Worm (Caenorhabditis elegans): ENCODE results near the gene Y48A6C.4.

The Y48A6C.4 gene

DNA sequence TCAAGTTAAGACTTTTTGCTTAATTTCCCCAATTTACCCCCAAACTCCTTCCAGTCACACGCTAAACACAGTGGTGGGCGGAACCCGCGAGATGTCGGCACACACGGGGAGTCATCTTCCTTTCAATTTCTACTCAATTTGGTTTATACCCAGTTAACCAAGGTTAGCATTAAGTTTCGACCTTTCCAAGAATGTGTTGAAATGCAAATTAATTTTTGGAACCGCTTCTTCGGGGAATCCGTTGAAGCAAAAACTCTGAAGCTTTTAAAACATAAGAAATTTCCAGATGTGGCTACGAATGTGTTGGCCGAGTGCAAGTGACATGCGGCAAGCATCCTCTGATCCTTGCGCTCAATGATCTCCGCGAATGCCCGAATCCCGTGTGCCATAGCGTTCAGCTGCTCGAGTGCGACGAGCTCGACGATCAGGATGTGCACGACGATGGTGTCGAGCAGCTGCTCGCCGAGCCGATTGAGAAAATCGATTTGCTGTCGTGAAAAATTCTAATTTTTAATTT lies 28.7 kb upstream of the Y48A6C.4 start (continued):
- TF ChIP-seq snpc-1.3 (tag; optimal IDR thresholded peaks at IDR 0.05; ENCODE audit: insufficient read depth) = peak; percentile 93
- 0 out of 2 replicates have a peak, but pooled peaks have one; percentile 52 for TF ChIP-seq ceh-58 (GFP tag; IDR thresholded peaks at IDR 0.05)
- no peak for TF ChIP-seq sea-2 (GFP tag; IDR thresholded peaks at IDR 0.05)
- peak; percentile 75 for TF ChIP-seq B0336.3 (GFP tag; IDR thresholded peaks at IDR 0.05)
- no peak for TF ChIP-seq cebp-1 (GFP tag; IDR thresholded peaks at IDR 0.05)
- peak; percentile 47 for TF ChIP-seq cebp-1 (tag; optimal IDR thresholded peaks at IDR 0.05)
- peak; percentile 74 for TF ChIP-seq mcd-1 (GFP tag; IDR thresholded peaks at IDR 0.05)
- no peak for TF ChIP-seq ceh-27 (GFP tag; optimal IDR thresholded peaks at IDR 0.05)
- TF ChIP-seq snpc-1.1 (tag; optimal IDR thresholded peaks at IDR 0.05; ENCODE audit: insufficient read depth) = peak; percentile 98
- peak; percentile 88 for TF ChIP-seq ama-1 (optimal IDR thresholded peaks at IDR 0.05)
- TF ChIP-seq ama-1 (GFP tag; optimal IDR thresholded peaks at IDR 0.05) = no peak
- TF ChIP-seq K11D2.4 (GFP tag; IDR thresholded peaks at IDR 0.05) = 0 out of 2 replicates have a peak, but pooled peaks have one; percentile 28
- TF ChIP-seq chd-7 (tag; optimal IDR thresholded peaks at IDR 0.05) = peak; percentile 81
- TF ChIP-seq ets-4 (GFP tag; optimal IDR thresholded peaks at IDR 0.05) = no peak
- 0 out of 2 replicates have a peak, but pooled peaks have one; percentile 73 for TF ChIP-seq bed-1 (GFP tag; IDR thresholded peaks at IDR 0.05)
- TF ChIP-seq pbrm-1 (GFP tag; IDR thresholded peaks at IDR 0.05) = peak; percentile 97
- peak; percentile 58 for TF ChIP-seq tlf-1 (GFP tag; optimal IDR thresholded peaks at IDR 0.05)
- TF ChIP-seq ekl-4 (GFP tag; IDR thresholded peaks at IDR 0.05) = peak; percentile 80
- TF ChIP-seq lin-26 (GFP tag; IDR thresholded peaks at IDR 0.05) = peak; percentile 85
- peak; percentile 88 for TF ChIP-seq hsf-1 (GFP tag; IDR thresholded peaks at IDR 0.05)
- TF ChIP-seq mes-4 (tag; optimal IDR thresholded peaks at IDR 0.05) = peak; percentile 73
- peak; percentile 5; the same call in 1 of the 2 replicates for TF ChIP-seq ztf-25 (GFP tag; IDR thresholded peaks at IDR 0.05)
- TF ChIP-seq Y79H2A.3 (GFP tag; conservative IDR thresholded peaks at IDR 0.05) = no peak
- peak; percentile 81 for TF ChIP-seq zfh-2 (GFP tag; conservative IDR thresholded peaks at IDR 0.05)
- no peak for TF ChIP-seq ztf-6 (GFP tag; IDR thresholded peaks at IDR 0.05)
- TF ChIP-seq dox-1 (GFP tag; IDR thresholded peaks at IDR 0.05) = peak; percentile 69
- no peak for TF ChIP-seq F55B11.4 (tag; optimal IDR thresholded peaks at IDR 0.05; ENCODE audit: borderline replicate concordance, insufficient read depth)
- TF ChIP-seq somi-1 (GFP tag; optimal IDR thresholded peaks at IDR 0.05) = no peak
- TF ChIP-seq lag-1 (GFP tag; IDR thresholded peaks at IDR 0.05) = no peak
- TF ChIP-seq unc-62 (GFP tag; optimal IDR thresholded peaks at IDR 0.05) = no peak
- peak in 1 of 2 experiments; percentile 47 for TF ChIP-seq let-607 (tag; optimal IDR thresholded peaks at IDR 0.05)
- TF ChIP-seq rec-8 (tag; optimal IDR thresholded peaks at IDR 0.05) = peak; percentile 11 to 65
- TF ChIP-seq nhr-27 (tag; optimal IDR thresholded peaks at IDR 0.05) = peak; percentile 64
- TF ChIP-seq tbp1 (GFP tag; optimal IDR thresholded peaks at IDR 0.05) = peak; percentile 78
- TF ChIP-seq lir-1 (GFP tag; conservative IDR thresholded peaks at IDR 0.05) = peak; percentile 38; the same call in 1 of the 2 replicates
- 0 out of 2 replicates have a peak, but pooled peaks have one; percentile 63 for TF ChIP-seq hmg-20 (GFP tag; IDR thresholded peaks at IDR 0.05)
- no peak for TF ChIP-seq ztf-28 (GFP tag; IDR thresholded peaks at IDR 0.05)
- TF ChIP-seq F57C9.4 (tag; optimal IDR thresholded peaks at IDR 0.05) = peak; percentile 1
- peak; percentile 89 for TF ChIP-seq ceh-100 (GFP tag; IDR thresholded peaks at IDR 0.05)
- peak in 1 of 3 experiments; percentile 12 for TF ChIP-seq lin-35 (GFP tag; optimal IDR thresholded peaks at IDR 0.05)
- TF ChIP-seq attf-3 (GFP tag; conservative IDR thresholded peaks at IDR 0.05) = peak; percentile 32; the same call in 1 of the 2 replicates
- 0 out of 2 replicates have a peak, but pooled peaks have one; percentile 92 for TF ChIP-seq aptf-3 (GFP tag; IDR thresholded peaks at IDR 0.05)
- TF ChIP-seq him-1 (tag; optimal IDR thresholded peaks at IDR 0.05) = peak; percentile 85
- peak; percentile 44 for TF ChIP-seq die-1 (tag; optimal IDR thresholded peaks at IDR 0.05)
- TF ChIP-seq fkh-3 (tag; optimal IDR thresholded peaks at IDR 0.05) = peak; percentile 53
- TF ChIP-seq egrh-3 (GFP tag; IDR thresholded peaks at IDR 0.05) = peak; percentile 61; the same call in 1 of the 2 replicates
- TF ChIP-seq F33H1.4 (GFP tag; IDR thresholded peaks at IDR 0.05) = peak; percentile 50
